Worm (Caenorhabditis elegans) whole organism, young adult: ENCODE results near the gene peb-1.

Experiments used
- B0035.1 ChIP-seq: sonication (generic microtip); optimal IDR thresholded peaks from 2 replicates; lab custom pipeline; 2016; ENCODE audit warnings: missing genetic modification characterization, mild to moderate bottlenecking, missing compliant biosample characterization, missing genotype, missing genetic modification reagents
- B0336.3 ChIP-seq: fragments of 200-800 bp; sonication (Bioruptor generic); IDR thresholded peaks from 2 replicates; pipeline ENCODE4 v1.3.6; 2022; ENCODE audit warnings: missing genetic modification characterization, missing compliant biosample characterization
- C06A6.2 ChIP-seq: fragments of 200-800 bp; sonication (Bioruptor generic); conservative IDR thresholded peaks from 2 replicates; pipeline ENCODE4 v1.3.6; 2022; ENCODE audit warnings: missing genetic modification characterization, missing compliant biosample characterization
- C17E4.6 ChIP-seq: fragments of 200-800 bp; sonication (Bioruptor generic); IDR thresholded peaks from 2 replicates; pipeline ENCODE4 v1.3.6; 2022; ENCODE audit warnings: missing genetic modification reagents, missing genetic modification characterization, missing compliant biosample characterization
- D2030.7 ChIP-seq: fragments of 200-800 bp; sonication (Bioruptor generic); IDR thresholded peaks from 2 replicates; pipeline ENCODE4 v1.3.6; 2022; ENCODE audit warnings: missing genetic modification reagents, missing genetic modification characterization, missing compliant biosample characterization
- F55B11.4 ChIP-seq: sonication (generic microtip); optimal IDR thresholded peaks from 2 replicates; lab custom pipeline; 2016; ENCODE audit warnings: missing compliant biosample characterization, missing genetic modification characterization, borderline replicate concordance; ENCODE audit not compliant: insufficient read depth
- F57A8.1 ChIP-seq: fragments of 200-800 bp; sonication (Bioruptor generic); optimal IDR thresholded peaks from 2 replicates; lab custom pipeline; 2018; ENCODE audit warnings: mild to moderate bottlenecking, missing genetic modification characterization, moderate library complexity, missing compliant biosample characterization
- F57C9.4 ChIP-seq: sonication (generic microtip); optimal IDR thresholded peaks from 2 replicates; lab custom pipeline; 2017; ENCODE audit warnings: mild to moderate bottlenecking, missing genetic modification characterization, missing compliant biosample characterization
- K12H6.12 ChIP-seq: fragments of 200-800 bp; sonication (Bioruptor generic); optimal IDR thresholded peaks from 2 replicates; lab custom pipeline; 2018; ENCODE audit warnings: mild to moderate bottlenecking, missing genetic modification characterization, missing compliant biosample characterization
- Y56A3A.18 ChIP-seq: fragments of 200-800 bp; sonication (Bioruptor generic); IDR thresholded peaks from 2 replicates; pipeline ENCODE4 v1.3.6; 2022; ENCODE audit warnings: missing genetic modification reagents, missing genetic modification characterization, missing compliant biosample characterization
- Y79H2A.3 ChIP-seq: fragments of 200-800 bp; sonication (Bioruptor generic); conservative IDR thresholded peaks from 2 replicates; pipeline ENCODE4 v1.3.6; 2022; ENCODE audit warnings: missing genetic modification reagents, missing genetic modification characterization, missing compliant biosample characterization
- ZK185.1 ChIP-seq: sonication (generic microtip); optimal IDR thresholded peaks from 2 replicates; lab custom pipeline; 2016; ENCODE audit warnings: mild to moderate bottlenecking, missing genetic modification characterization, missing compliant biosample characterization; ENCODE audit not compliant: poor library complexity, severe bottlenecking
- bed-2 ChIP-seq: fragments of 200-800 bp; sonication (Bioruptor generic); IDR thresholded peaks from 2 replicates; pipeline ENCODE4 v1.3.6; 2022; ENCODE audit warnings: missing genetic modification reagents, missing genetic modification characterization, missing compliant biosample characterization
- die-1 ChIP-seq: sonication (generic microtip); optimal IDR thresholded peaks from 2 replicates; lab custom pipeline; 2016; ENCODE audit warnings: missing genotype, mild to moderate bottlenecking, missing genetic modification characterization, missing compliant biosample characterization
- dpff-1 ChIP-seq: sonication (generic microtip); optimal IDR thresholded peaks from 2 replicates; lab custom pipeline; 2017; ENCODE audit warnings: mild to moderate bottlenecking, missing genetic modification characterization, missing compliant biosample characterization
- dpl-1 ChIP-seq: fragments of 150-350 bp; optimal IDR thresholded peaks from 2 replicates; lab custom pipeline; 2014; ENCODE audit warnings: missing biosample characterization, missing genetic modification reagents, missing genetic modification characterization
- egl-18 ChIP-seq: fragments of 200-800 bp; sonication (Bioruptor generic); IDR thresholded peaks from 2 replicates; pipeline ENCODE4 v1.3.6; 2022; ENCODE audit warnings: missing genetic modification reagents, missing genetic modification characterization, missing compliant biosample characterization
- egl-44 ChIP-seq: fragments of 200-800 bp; sonication (Bioruptor generic); IDR thresholded peaks from 2 replicates; pipeline ENCODE4 v1.3.6; 2022; ENCODE audit warnings: missing genetic modification reagents, missing genetic modification characterization, missing compliant biosample characterization
- ekl-4 ChIP-seq: fragments of 200-800 bp; sonication (Bioruptor generic); IDR thresholded peaks from 2 replicates; pipeline ENCODE4 v1.3.6; 2022; ENCODE audit warnings: missing genetic modification reagents, missing genetic modification characterization, missing compliant biosample characterization
- ets-4 ChIP-seq: fragments of 200-800 bp; sonication (Bioruptor generic); optimal IDR thresholded peaks from 2 replicates; lab custom pipeline; 2018; ENCODE audit warnings: mild to moderate bottlenecking, missing genetic modification characterization, missing compliant biosample characterization
- fkh-3 ChIP-seq: sonication (generic microtip); optimal IDR thresholded peaks from 2 replicates; lab custom pipeline; 2016; ENCODE audit warnings: mild to moderate bottlenecking, missing genetic modification characterization, missing compliant biosample characterization
- gei-17 ChIP-seq: fragments of 200-800 bp; sonication (Bioruptor generic); optimal IDR thresholded peaks from 2 replicates; lab custom pipeline; 2018; ENCODE audit warnings: mild to moderate bottlenecking, missing genetic modification characterization, missing compliant biosample characterization
- hlh-12 ChIP-seq: sonication (generic microtip); optimal IDR thresholded peaks from 2 replicates; lab custom pipeline; 2016; ENCODE audit warnings: missing genetic modification characterization, missing compliant biosample characterization
- hlh-26 ChIP-seq: fragments of 200-800 bp; sonication (Bioruptor generic); conservative IDR thresholded peaks from 2 replicates; pipeline ENCODE4 v1.3.6; 2022; ENCODE audit warnings: missing genetic modification reagents, missing genetic modification characterization, missing compliant biosample characterization
- lin-40 ChIP-seq: sonication (generic microtip); optimal IDR thresholded peaks from 2 replicates; lab custom pipeline; 2016; ENCODE audit warnings: missing genetic modification characterization, mild to moderate bottlenecking, missing compliant biosample characterization, missing genotype, missing genetic modification reagents
- lir-1 ChIP-seq: fragments of 200-800 bp; sonication (Bioruptor generic); conservative IDR thresholded peaks from 2 replicates; pipeline ENCODE4 v1.3.6; 2022; ENCODE audit warnings: missing genetic modification reagents, missing genetic modification characterization, missing compliant biosample characterization
- madf-10 ChIP-seq: sonication (generic microtip); optimal IDR thresholded peaks from 2 replicates; lab custom pipeline; 2016; ENCODE audit warnings: mild to moderate bottlenecking, missing genetic modification characterization, missing compliant biosample characterization
- madf-6 ChIP-seq: fragments of 200-800 bp; sonication (Bioruptor generic); IDR thresholded peaks from 2 replicates; pipeline ENCODE4 v1.3.6; 2022; ENCODE audit warnings: missing genetic modification reagents, missing genetic modification characterization, missing compliant biosample characterization
- mel-28 ChIP-seq: sonication (generic microtip); optimal IDR thresholded peaks from 2 replicates; lab custom pipeline; 2016; ENCODE audit warnings: borderline replicate concordance, mild to moderate bottlenecking, missing genetic modification characterization, missing compliant biosample characterization
- nfya-1 ChIP-seq: sonication (generic microtip); optimal IDR thresholded peaks from 2 replicates; lab custom pipeline; 2017; ENCODE audit warnings: antibody characterized with exemption, missing compliant biosample characterization, missing genetic modification characterization, borderline replicate concordance; ENCODE audit not compliant: insufficient read depth
- nfya-2 ChIP-seq: fragments of 200-800 bp; sonication (Bioruptor generic); IDR thresholded peaks from 2 replicates; pipeline ENCODE4 v1.3.6; 2022; ENCODE audit warnings: missing genetic modification reagents, missing genetic modification characterization, missing compliant biosample characterization
- nhr-120 ChIP-seq: fragments of 200-800 bp; sonication (Bioruptor generic); IDR thresholded peaks from 2 replicates; pipeline ENCODE4 v1.3.6; 2022; ENCODE audit warnings: missing genetic modification characterization, missing compliant biosample characterization
- nhr-80 ChIP-seq: sonication (generic microtip); optimal IDR thresholded peaks from 2 replicates; lab custom pipeline; 2016; ENCODE audit warnings: missing genetic modification characterization, missing compliant biosample characterization
- nhr-90 ChIP-seq: sonication (generic microtip); optimal IDR thresholded peaks from 2 replicates; lab custom pipeline; 2016; ENCODE audit warnings: missing genotype, mild to moderate bottlenecking, missing genetic modification characterization, missing compliant biosample characterization
- pbrm-1 ChIP-seq: fragments of 200-800 bp; sonication (Bioruptor generic); IDR thresholded peaks from 2 replicates; pipeline ENCODE4 v1.3.6; 2022; ENCODE audit warnings: missing genetic modification reagents, missing genetic modification characterization, missing compliant biosample characterization
- rpc-1 ChIP-seq, 2 experiments: fragments of 150-350 bp in 1 of 2; sonication (generic microtip) in 1 of 2; optimal IDR thresholded peaks; 2 replicates each; lab custom pipeline; 2014 to 2018; ENCODE audit warnings: missing biosample characterization in 1 of 2, missing genetic modification characterization in 1 of 2, missing genetic modification reagents in 1 of 2, missing genotype in 1 of 2
- sea-2 ChIP-seq: fragments of 200-800 bp; sonication (Bioruptor generic); IDR thresholded peaks from 2 replicates; pipeline ENCODE4 v1.3.6; 2022; ENCODE audit warnings: missing genetic modification characterization, missing compliant biosample characterization
- snpc-4 ChIP-seq, 5 experiments: fragments of 150-350 bp in 1 of 5; sonication (generic microtip) in 4 of 5; optimal IDR thresholded peaks; 2 replicates each; lab custom pipeline; 2014 to 2018; ENCODE audit warnings: missing genetic modification characterization in 5 of 5, missing biosample characterization in 3 of 5, antibody characterized with exemption in 2 of 5, mild to moderate bottlenecking in 2 of 5, missing compliant biosample characterization in 2 of 5, missing genotype in 2 of 5, moderate library complexity in 2 of 5, missing genetic modification reagents in 1 of 5
- sptf-2 ChIP-seq: fragments of 200-800 bp; sonication (Bioruptor generic); optimal IDR thresholded peaks from 2 replicates; lab custom pipeline; 2018; ENCODE audit warnings: mild to moderate bottlenecking, missing genetic modification characterization, missing compliant biosample characterization
- unc-62 ChIP-seq: fragments of 150-350 bp; optimal IDR thresholded peaks from 2 replicates; lab custom pipeline; 2014; ENCODE audit warnings: missing biosample characterization, missing genetic modification reagents, missing genetic modification characterization
- ztf-3 ChIP-seq: fragments of 200-800 bp; sonication (Bioruptor generic); optimal IDR thresholded peaks from 2 replicates; lab custom pipeline; 2018; ENCODE audit warnings: mild to moderate bottlenecking, missing genetic modification characterization, missing compliant biosample characterization
- ztf-6 ChIP-seq: fragments of 200-800 bp; sonication (Bioruptor generic); IDR thresholded peaks from 2 replicates; pipeline ENCODE4 v1.3.6; 2022; ENCODE audit warnings: missing genetic modification reagents, missing genetic modification characterization, missing compliant biosample characterization

The peb-1 gene

DNA sequence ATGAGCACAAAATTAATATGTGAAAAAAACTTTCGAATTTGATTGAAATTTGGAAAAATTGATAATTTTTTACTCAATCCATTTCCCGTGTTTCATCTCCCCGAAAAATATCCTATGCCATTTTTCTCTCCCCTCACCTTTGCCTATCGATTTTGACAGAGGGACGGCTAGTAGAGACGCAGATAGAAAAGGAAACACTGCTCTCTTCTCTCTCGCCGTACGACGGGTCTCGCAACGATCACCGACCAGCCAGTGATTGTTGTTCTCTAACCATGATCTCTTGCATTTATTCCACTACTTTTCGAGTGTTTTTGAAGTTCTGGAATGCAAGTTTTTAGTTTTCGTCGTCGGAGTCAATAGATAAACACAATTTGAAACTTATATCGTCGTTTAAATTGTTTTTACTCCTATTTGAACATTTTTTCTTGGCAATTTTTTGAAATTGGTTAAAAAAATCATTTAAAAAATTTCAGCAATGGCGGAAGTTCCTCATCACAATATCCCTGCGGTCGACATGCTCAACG lies 26.6 kb downstream of the peb-1 start, which contains the start of gene vha-15 (continued):
- no peak for TF ChIP-seq K12H6.12 (tag; lab: Kevin White, UChicago)
- no peak for TF ChIP-seq D2030.7 (GFP tag; lab: Robert Waterston, UW)
- peak; percentile 30 for TF ChIP-seq madf-10 (tag; lab: Kevin White, UChicago)
- TF ChIP-seq ztf-3, result no peak
- no peak for TF ChIP-seq lir-1 (GFP tag; lab: Robert Waterston, UW)
- no peak for TF ChIP-seq B0035.1 (tag; lab: Kevin White, UChicago)
- TF ChIP-seq pbrm-1 (GFP tag; lab: Robert Waterston, UW), result peak; percentile 30; the same call in 1 of the 2 replicates
- TF ChIP-seq madf-6 (GFP tag; lab: Robert Waterston, UW), result 0 out of 2 replicates have a peak, but pooled peaks have one; percentile 14
- TF ChIP-seq nhr-80, result peak; percentile 69
- TF ChIP-seq nfya-2 (GFP tag; lab: Robert Waterston, UW), result no peak
- peak; percentile 47; the same call in 1 of the 2 replicates for TF ChIP-seq ekl-4 (GFP tag; lab: Robert Waterston, UW)
- TF ChIP-seq bed-2 (GFP tag; lab: Robert Waterston, UW), result no peak
- TF ChIP-seq nhr-90 (tag; lab: Kevin White, UChicago), result no peak
- no peak for TF ChIP-seq nhr-120 (GFP tag; lab: Robert Waterston, UW)
- TF ChIP-seq unc-62 (GFP tag; lab: Kevin White, UChicago), result peak; percentile 7
- TF ChIP-seq F55B11.4 (tag; lab: Kevin White, UChicago), result no peak

DNA sequence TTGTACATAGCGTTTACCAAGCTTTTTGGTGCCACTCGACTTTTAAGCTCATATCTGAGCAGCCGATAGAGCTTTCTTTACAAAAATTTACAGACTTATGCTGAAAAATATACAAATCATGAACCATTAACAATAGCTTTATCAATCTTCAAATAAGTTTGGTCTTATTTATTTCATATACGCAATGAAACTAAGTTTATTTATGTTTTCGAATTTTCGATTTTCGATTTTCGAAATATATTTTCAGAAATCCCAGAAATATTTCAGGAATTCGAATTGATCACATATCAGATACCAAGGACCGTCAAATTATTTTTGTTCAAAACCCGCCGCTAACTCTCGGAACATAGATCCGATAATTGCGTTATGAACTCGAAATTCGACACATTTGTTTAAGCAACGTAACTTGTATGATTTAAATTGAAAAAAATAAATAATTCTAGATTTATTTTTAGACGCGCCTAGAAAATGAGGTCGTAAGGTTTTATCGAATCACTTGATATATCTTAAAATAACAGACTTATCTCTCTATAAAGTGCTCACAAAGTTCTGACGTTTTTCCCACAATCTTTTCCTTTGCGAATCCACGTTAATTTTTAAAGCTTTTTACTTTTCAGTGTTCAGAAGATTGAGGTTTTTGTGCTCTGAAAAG lies 30.4 kb downstream of the peb-1 start:
- TF ChIP-seq mel-28 (tag; lab: Kevin White, UChicago), result no peak
- TF ChIP-seq snpc-4 (GFP tag; optimal IDR thresholded peaks at IDR 0.05; lab: Kevin White, UChicago), result no peak
- peak in 1 of 4 experiments; percentile 11 for TF ChIP-seq snpc-4 (tag; optimal IDR thresholded peaks at IDR 0.05; lab: Kevin White, UChicago)

DNA sequence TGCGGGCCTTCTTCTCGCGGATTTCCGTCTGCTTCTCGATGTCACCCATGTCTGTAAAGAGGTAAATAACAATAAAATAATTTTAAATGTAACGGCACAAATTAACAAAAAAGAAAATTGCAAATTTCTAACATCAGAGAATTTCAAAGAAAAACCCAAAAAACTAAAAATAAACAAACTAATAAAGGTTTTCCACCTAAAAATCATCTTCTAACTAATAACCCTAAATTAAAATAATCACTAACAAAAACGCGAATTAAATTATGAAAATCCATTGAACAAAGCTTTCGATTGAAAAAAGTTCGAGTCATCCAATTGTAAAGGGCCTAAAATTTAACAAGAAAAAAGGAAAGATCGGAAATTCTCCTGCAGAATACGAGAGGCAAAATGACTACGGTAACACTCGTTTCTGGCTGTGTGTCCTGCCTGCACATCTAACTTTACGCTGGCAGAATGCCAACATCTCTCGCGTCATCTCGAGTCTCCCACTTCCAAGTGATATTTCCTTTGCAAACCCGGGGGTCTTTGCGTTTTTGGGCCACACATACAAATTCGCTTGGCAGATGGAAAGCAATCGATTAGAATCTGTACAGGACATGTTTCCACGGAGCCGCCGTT lies 31.8 kb downstream of the peb-1 start, which contains the start of gene rpl-11.2:
TSS of gene rpl-11.2 (minus strand) at position 51 of the 618 bp plus-strand sequence.
- TF ChIP-seq lin-40 (tag; lab: Kevin White, UChicago) (peak; percentile 96), F57C9.4 (tag; lab: Kevin White, UChicago) (no peak), sptf-2 (GFP tag; lab: Kevin White, UChicago) (no peak), ZK185.1 (tag; lab: Kevin White, UChicago) (peak; percentile 89), dpff-1 (tag; lab: Kevin White, UChicago) (no peak), fkh-3 (no peak), egl-44 (GFP tag; lab: Robert Waterston, UW) (peak; percentile 56; the same call in 1 of the 2 replicates), egl-18 (peak; percentile 74; the same call in 1 of the 2 replicates), K12H6.12 (tag; lab: Kevin White, UChicago) (peak; percentile 92), hlh-12 (tag; lab: Kevin White, UChicago) (no peak), Y79H2A.3 (GFP tag; lab: Robert Waterston, UW) (no peak), Y56A3A.18 (GFP tag; lab: Robert Waterston, UW) (no peak), F57A8.1 (GFP tag; lab: Kevin White, UChicago) (no peak), B0336.3 (GFP tag; lab: Robert Waterston, UW) (no peak; the same call in 1 of the 2 replicates), nfya-1 (tag; lab: Kevin White, UChicago) (no peak), C17E4.6 (GFP tag; lab: Robert Waterston, UW) (no peak), C06A6.2 (peak; percentile 85), die-1 (tag; lab: Kevin White, UChicago) (peak; percentile 5), dpl-1 (GFP tag; lab: Kevin White, UChicago) (no peak), ets-4 (GFP tag; lab: Kevin White, UChicago) (peak; percentile 52), gei-17 (GFP tag; lab: Kevin White, UChicago) (peak; percentile 64), rpc-1 (optimal IDR thresholded peaks at IDR 0.05; lab: Kevin White, UChicago) (peak; percentile 27), rpc-1 (tag; optimal IDR thresholded peaks at IDR 0.05; lab: Kevin White, UChicago) (no peak), sea-2 (no peak), ztf-6 (GFP tag; lab: Robert Waterston, UW) (0 out of 2 replicates have a peak, but pooled peaks have one; percentile 52), hlh-26 (GFP tag; lab: Robert Waterston, UW) (no peak)
